Fruit fly (Drosophila melanogaster) whole organism, embryonic: ENCODE results near the gene CG12081.

Experiments
- CG10959 ChIP-seq: fragments of 200-800 bp; sonication (Bioruptor generic); IDR thresholded peaks from 2 replicates; pipeline ENCODE4 v1.3.6; 2022; ENCODE audit warnings: missing biosample characterization, missing genetic modification characterization
- p53 ChIP-seq: fragments of 200-800 bp; sonication (Bioruptor generic); optimal IDR thresholded peaks from 2 replicates; lab custom pipeline; 2016; ENCODE audit warnings: missing biosample characterization, missing genetic modification characterization

dm6 chrX:8572939-8573594 lies 15.5 kb upstream of the CG12081 start, which contains the start of gene spirit:
- TF ChIP-seq CG10959 (GFP tag; lab: Robert Waterston, UW) (no peak), p53 (GFP tag; lab: Kevin White, UChicago) (no peak)
